Worm (Caenorhabditis elegans): ENCODE results near the gene F54H12.10.

The F54H12.10 gene

DNA sequence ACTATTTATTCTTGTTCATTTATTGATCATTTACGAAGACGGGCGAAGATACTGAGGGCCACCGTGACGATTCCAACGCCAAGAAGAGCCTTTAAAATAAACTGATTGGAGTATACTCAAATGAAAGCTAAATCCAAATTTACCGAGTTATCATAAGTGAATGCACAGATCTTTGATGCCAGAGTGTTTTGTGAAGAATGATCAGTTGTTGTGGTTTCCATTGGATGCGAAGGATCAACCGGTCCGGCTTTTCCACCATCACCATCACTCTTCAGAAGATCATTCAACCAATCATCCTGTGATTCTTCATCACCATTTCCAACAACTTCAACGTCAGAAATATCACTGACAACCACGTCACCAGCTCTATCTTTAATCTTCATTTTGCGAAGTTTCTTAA, 18.5 kb upstream of the F54H12.10 start (continued):
- TF ChIP-seq T26A5.8 (tag; optimal IDR thresholded peaks at IDR 0.05) (no peak), ccch-3 (GFP tag; optimal IDR thresholded peaks at IDR 0.05) (no peak), ceh-40 (GFP tag; IDR thresholded peaks at IDR 0.05) (no peak), F49E8.2 (tag; optimal IDR thresholded peaks at IDR 0.05; ENCODE audit: insufficient read depth) (no peak), cebp-1 (GFP tag; IDR thresholded peaks at IDR 0.05) (0 out of 2 replicates have a peak, but pooled peaks have one; percentile 43), cebp-1 (tag; optimal IDR thresholded peaks at IDR 0.05) (peak; percentile 49), ceh-27 (GFP tag; optimal IDR thresholded peaks at IDR 0.05) (no peak), F22D6.2 (tag; optimal IDR thresholded peaks at IDR 0.05) (no peak), nhr-179 (tag; optimal IDR thresholded peaks at IDR 0.05) (no peak), Y53G8AR.9 (GFP tag; conservative IDR thresholded peaks at IDR 0.05) (no peak), lin-35 (GFP tag; optimal IDR thresholded peaks at IDR 0.05) (no peak), madf-10 (tag; optimal IDR thresholded peaks at IDR 0.05) (peak; percentile 7), hlh-26 (GFP tag; conservative IDR thresholded peaks at IDR 0.05) (no peak), ama-1 (optimal IDR thresholded peaks at IDR 0.05) (peak; percentile 5), ama-1 (GFP tag; optimal IDR thresholded peaks at IDR 0.05) (no peak), let-526 (GFP tag; IDR thresholded peaks at IDR 0.05) (no peak), Y56A3A.18 (GFP tag; IDR thresholded peaks at IDR 0.05) (peak; percentile 29; the same call in 1 of the 2 replicates), somi-1 (GFP tag; optimal IDR thresholded peaks at IDR 0.05) (no peak), unc-62 (GFP tag; optimal IDR thresholded peaks at IDR 0.05) (no peak), nfya-2 (GFP tag; IDR thresholded peaks at IDR 0.05) (no peak), pbrm-1 (GFP tag; IDR thresholded peaks at IDR 0.05) (no peak; the same call in 1 of the 2 replicates), lag-1 (GFP tag; IDR thresholded peaks at IDR 0.05) (no peak), hrde-1 (tag; optimal IDR thresholded peaks at IDR 0.05; ENCODE audit: borderline replicate concordance) (peak; percentile 90), snpc-1.3 (tag; optimal IDR thresholded peaks at IDR 0.05; ENCODE audit: insufficient read depth) (no peak), mes-4 (tag; optimal IDR thresholded peaks at IDR 0.05) (no peak), rpc-1 (optimal IDR thresholded peaks at IDR 0.05) (no peak), rpc-1 (tag; optimal IDR thresholded peaks at IDR 0.05) (no peak), madf-3 (GFP tag; IDR thresholded peaks at IDR 0.05) (0 out of 2 replicates have a peak, but pooled peaks have one; percentile 4), Y95B8A.8 (GFP tag; IDR thresholded peaks at IDR 0.05) (peak; percentile 63; the same call in 1 of the 2 replicates), bed-2 (GFP tag; IDR thresholded peaks at IDR 0.05) (no peak), nhr-90 (tag; optimal IDR thresholded peaks at IDR 0.05) (no peak), mxl-1 (tag; optimal IDR thresholded peaks at IDR 0.05) (no peak), nhr-27 (tag; optimal IDR thresholded peaks at IDR 0.05) (no peak), madf-6 (GFP tag; IDR thresholded peaks at IDR 0.05) (peak; percentile 56; the same call in 1 of the 2 replicates), bed-1 (GFP tag; IDR thresholded peaks at IDR 0.05) (no peak), F57C9.4 (tag; optimal IDR thresholded peaks at IDR 0.05) (no peak), nfya-1 (tag; optimal IDR thresholded peaks at IDR 0.05; ENCODE audit: borderline replicate concordance, insufficient read depth) (no peak), C06A6.2 (GFP tag; conservative IDR thresholded peaks at IDR 0.05) (no peak), repo-1 (tag; optimal IDR thresholded peaks at IDR 0.05) (peak; percentile 87), F37B4.10 (GFP tag; IDR thresholded peaks at IDR 0.05) (no peak), F57A8.1 (GFP tag; optimal IDR thresholded peaks at IDR 0.05) (no peak), chd-7 (tag; optimal IDR thresholded peaks at IDR 0.05) (peak; percentile 61), ZK185.1 (tag; optimal IDR thresholded peaks at IDR 0.05; ENCODE audit: poor library complexity, severe bottlenecking) (peak; percentile 14), akir-1 (GFP tag; optimal IDR thresholded peaks at IDR 0.05) (no peak), atf-7 (tag; optimal IDR thresholded peaks at IDR 0.05) (no peak), rcor-1 (GFP tag; IDR thresholded peaks at IDR 0.05) (no peak), Y67H2A.10 (GFP tag; conservative IDR thresholded peaks at IDR 0.05) (no peak), dox-1 (GFP tag; IDR thresholded peaks at IDR 0.05) (no peak), lin-26 (GFP tag; IDR thresholded peaks at IDR 0.05) (0 out of 2 replicates have a peak, but pooled peaks have one; percentile 36), hsf-1 (GFP tag; IDR thresholded peaks at IDR 0.05) (0 out of 2 replicates have a peak, but pooled peaks have one; percentile 32)
